Fruit fly (Drosophila melanogaster) whole organism, wandering third instar larva: ENCODE measurements around the gene Ppt1.

Experiments
- Abd-B ChIP-seq: fragments of >200 bp; optimal IDR thresholded peaks from 2 replicates; lab custom pipeline; 2017; ENCODE audit warnings: missing biosample characterization, missing genetic modification characterization
- CG32264 ChIP-seq: fragments of 200-800 bp; sonication (Bioruptor generic); optimal IDR thresholded peaks from 2 replicates; lab custom pipeline; 2016; ENCODE audit warnings: missing biosample characterization, missing genetic modification characterization
- CG9705 ChIP-seq: fragments of 200-800 bp; sonication (Bioruptor generic); optimal IDR thresholded peaks from 2 replicates; lab custom pipeline; 2018; ENCODE audit warnings: missing biosample characterization, mild to moderate bottlenecking, missing genetic modification characterization
- CrebA ChIP-seq: fragments of 200-800 bp; sonication (Bioruptor generic); optimal IDR thresholded peaks from 2 replicates; lab custom pipeline; 2016; ENCODE audit warnings: missing biosample characterization, mild to moderate bottlenecking, missing genetic modification characterization, borderline replicate concordance
- Dfd ChIP-seq: fragments of >200 bp; optimal IDR thresholded peaks from 2 replicates; lab custom pipeline; 2017; ENCODE audit warnings: missing biosample characterization, missing genetic modification characterization
- Dif ChIP-seq: fragments of 200-275, 200-300 bp; sonication (Bioruptor generic); optimal IDR thresholded peaks from 2 replicates; lab custom pipeline; 2018; ENCODE audit warnings: missing biosample characterization, missing genetic modification characterization; ENCODE audit not compliant: partially characterized antibody
- GATAd ChIP-seq: sonication (Bioruptor generic); optimal IDR thresholded peaks from 2 replicates; lab custom pipeline; 2016; ENCODE audit warnings: missing biosample characterization, missing genetic modification characterization
- HLH106 ChIP-seq: fragments of 200-800 bp; optimal IDR thresholded peaks from 3 replicates; lab custom pipeline; 2019; ENCODE audit warnings: missing biosample characterization, mild to moderate bottlenecking, missing genetic modification characterization, moderate library complexity
- Hnf4 ChIP-seq: fragments of 200-800 bp; sonication (Bioruptor generic); optimal IDR thresholded peaks from 2 replicates; lab custom pipeline; 2016; ENCODE audit warnings: missing biosample characterization, mild to moderate bottlenecking, missing genetic modification characterization
- Hr78 ChIP-seq: fragments of >200 bp; optimal IDR thresholded peaks from 2 replicates; lab custom pipeline; 2017; ENCODE audit warnings: missing biosample characterization, missing genetic modification characterization
- Hr83 ChIP-seq: fragments of 200-300 bp; sonication (Bioruptor generic); optimal IDR thresholded peaks from 2 replicates; lab custom pipeline; 2016; ENCODE audit warnings: missing biosample characterization, mild to moderate bottlenecking, missing genetic modification characterization, moderate library complexity; ENCODE audit not compliant: poor library complexity, severe bottlenecking
- Jra ChIP-seq: sonication (Bioruptor generic); optimal IDR thresholded peaks from 2 replicates; lab custom pipeline; 2016; ENCODE audit warnings: missing biosample characterization, missing genetic modification characterization
- Mio ChIP-seq: sonication (Bioruptor generic); optimal IDR thresholded peaks from 2 replicates; lab custom pipeline; 2016; ENCODE audit warnings: missing biosample characterization, missing genetic modification characterization
- Myc ChIP-seq: fragments of >200 bp; optimal IDR thresholded peaks from 2 replicates; lab custom pipeline; 2017
- N ChIP-seq: fragments of >200 bp; optimal IDR thresholded peaks from 2 replicates; lab custom pipeline; 2018; ENCODE audit warnings: missing biosample characterization, missing external identifiers, missing genetic modification characterization
- OdsH ChIP-seq: fragments of 200-800 bp; sonication (Bioruptor generic); optimal IDR thresholded peaks from 2 replicates; lab custom pipeline; 2016; ENCODE audit warnings: missing biosample characterization, mild to moderate bottlenecking, missing genetic modification characterization
- Rel ChIP-seq, 2 experiments: fragments of 200-800 bp; sonication (Bioruptor generic) in 1 of 2; optimal IDR thresholded peaks; 2 replicates in 1 of 2; 3 replicates in 1 of 2; lab custom pipeline; 2016 to 2019; ENCODE audit warnings: mild to moderate bottlenecking in 2 of 2, missing biosample characterization in 2 of 2, missing genetic modification characterization in 2 of 2, moderate library complexity in 1 of 2
- Sp1 ChIP-seq: fragments of 200-800 bp; sonication (Bioruptor generic); optimal IDR thresholded peaks from 3 replicates; lab custom pipeline; 2019; ENCODE audit warnings: missing biosample characterization, mild to moderate bottlenecking, missing genetic modification characterization, moderate library complexity
- Vsx2 ChIP-seq: fragments of 200-300, 225-300 bp; sonication (Bioruptor generic); optimal IDR thresholded peaks from 2 replicates; lab custom pipeline; 2018; ENCODE audit warnings: missing biosample characterization, missing genetic modification characterization; ENCODE audit not compliant: partially characterized antibody
- br ChIP-seq: fragments of 200-800 bp; sonication (Bioruptor generic); optimal IDR thresholded peaks from 2 replicates; lab custom pipeline; 2016; ENCODE audit warnings: missing biosample characterization, missing genetic modification characterization
- brk ChIP-seq: fragments of 200-800 bp; sonication (Bioruptor generic); optimal IDR thresholded peaks from 2 replicates; lab custom pipeline; 2016; ENCODE audit warnings: missing biosample characterization, mild to moderate bottlenecking, missing genetic modification characterization
- dl ChIP-seq, 2 experiments: fragments of 175-275, 200-275 bp in 1 of 2; fragments of 200-275 bp in 1 of 2; sonication (Bioruptor generic); optimal IDR thresholded peaks; lab custom pipeline; 2018; ENCODE audit warnings: mild to moderate bottlenecking in 2 of 2, missing biosample characterization in 2 of 2, missing genetic modification characterization in 2 of 2, moderate library complexity in 2 of 2; ENCODE audit not compliant: partially characterized antibody in 2 of 2, insufficient read depth in 1 of 2
- dmrt93B ChIP-seq: fragments of 200-800 bp; sonication (Bioruptor generic); optimal IDR thresholded peaks from 2 replicates; lab custom pipeline; 2018; ENCODE audit warnings: missing biosample characterization, mild to moderate bottlenecking, missing genetic modification characterization
- dsf ChIP-seq: sonication (Bioruptor generic); optimal IDR thresholded peaks from 2 replicates; lab custom pipeline; 2016; ENCODE audit warnings: missing biosample characterization, missing genetic modification characterization, borderline replicate concordance
- ey ChIP-seq: fragments of 200-800 bp; sonication (Bioruptor generic); optimal IDR thresholded peaks from 2 replicates; lab custom pipeline; 2016; ENCODE audit warnings: missing biosample characterization, missing genetic modification characterization
- foxo ChIP-seq, 2 experiments: fragments of 200-800 bp; sonication (Bioruptor generic); optimal IDR thresholded peaks; 2 replicates in 1 of 2; 3 replicates in 1 of 2; lab custom pipeline; 2016 to 2017; ENCODE audit warnings: missing biosample characterization in 2 of 2, missing genetic modification characterization in 2 of 2
- fru ChIP-seq: fragments of 200-800 bp; sonication (Bioruptor generic); optimal IDR thresholded peaks from 3 replicates; lab custom pipeline; 2016; ENCODE audit warnings: missing biosample characterization, mild to moderate bottlenecking, missing genetic modification characterization
- h ChIP-seq: fragments of 200-800 bp; sonication (Bioruptor generic); optimal IDR thresholded peaks from 3 replicates; lab custom pipeline; 2016; ENCODE audit warnings: missing biosample characterization, mild to moderate bottlenecking, missing genetic modification characterization
- jim ChIP-seq: fragments of 175-275, 200-325 bp; sonication (Bioruptor generic); optimal IDR thresholded peaks from 2 replicates; lab custom pipeline; 2016; ENCODE audit warnings: missing biosample characterization, mild to moderate bottlenecking, missing genetic modification characterization
- lola ChIP-seq: fragments of >200 bp; optimal IDR thresholded peaks from 2 replicates; lab custom pipeline; 2017; ENCODE audit warnings: missing biosample characterization, missing genetic modification characterization
- pan ChIP-seq: fragments of >200 bp; optimal IDR thresholded peaks from 2 replicates; lab custom pipeline; 2017
- psq ChIP-seq: fragments of 200-800 bp; sonication (Bioruptor generic); optimal IDR thresholded peaks from 3 replicates; lab custom pipeline; 2017; ENCODE audit warnings: missing biosample characterization, mild to moderate bottlenecking, missing genetic modification characterization, moderate library complexity
- rgr ChIP-seq: fragments of 200-800 bp; sonication (Bioruptor generic); optimal IDR thresholded peaks from 3 replicates; lab custom pipeline; 2016; ENCODE audit warnings: missing biosample characterization, mild to moderate bottlenecking, missing genetic modification characterization
- sage ChIP-seq: fragments of 200-800 bp; sonication (Bioruptor generic); optimal IDR thresholded peaks from 2 replicates; lab custom pipeline; 2016; ENCODE audit warnings: missing biosample characterization, mild to moderate bottlenecking, missing genetic modification characterization
- sv ChIP-seq: fragments of 200-800 bp; sonication (Bioruptor generic); optimal IDR thresholded peaks from 3 replicates; lab custom pipeline; 2016; ENCODE audit warnings: missing biosample characterization, missing genetic modification characterization
- tai ChIP-seq: sonication (Bioruptor generic); optimal IDR thresholded peaks from 2 replicates; lab custom pipeline; 2016; ENCODE audit warnings: missing biosample characterization, missing genetic modification characterization
- usp ChIP-seq: fragments of >200 bp; optimal IDR thresholded peaks from 2 replicates; lab custom pipeline; 2017; ENCODE audit warnings: missing biosample characterization, missing genetic modification characterization
- woc ChIP-seq: sonication (Bioruptor generic); optimal IDR thresholded peaks from 2 replicates; lab custom pipeline; 2016; ENCODE audit warnings: missing biosample characterization, mild to moderate bottlenecking, missing genetic modification characterization

The Ppt1 gene

dm6 chrX:8660354-8660753, 29.7 kb downstream of the Ppt1 start:
- TF ChIP-seq N (GFP tag; lab: Kevin White, UChicago) (no peak), woc (GFP tag; lab: Kevin White, UChicago) (peak; percentile 15)

- TF ChIP-seq rgr (GFP tag; lab: Kevin White, UChicago), result no peak
- peak; percentile 86 for TF ChIP-seq Dfd
- TF ChIP-seq, all 38 proteins: peak for 1
These were observed 32.0 kb downstream of the Ppt1 start for dm6 chrX:8658047-8658446.

- TF ChIP-seq foxo (GFP tag; optimal IDR thresholded peaks at IDR 0.05; lab: Kevin White, UChicago) (peak in 1 of 2 experiments; percentile 58), usp (GFP tag; lab: Kevin White, UChicago) (no peak), dl (GFP tag; optimal IDR thresholded peaks at IDR 0.05; lab: Kevin White, UChicago; ENCODE audit: insufficient read depth in 1 of 2, partially characterized antibody in 2 of 2) (no peak), dsf (GFP tag; lab: Kevin White, UChicago) (no peak), CrebA (GFP tag; lab: Kevin White, UChicago) (no peak), Vsx2 (GFP tag; lab: Kevin White, UChicago) (no peak), ey (peak; percentile 67), Dif (peak; percentile 3), CG9705 (GFP tag; lab: Kevin White, UChicago) (peak; percentile 38), N (GFP tag; lab: Kevin White, UChicago) (no peak), GATAd (no peak), pan (lab: Kevin White, UChicago) (no peak), woc (GFP tag; lab: Kevin White, UChicago) (peak; percentile 16), Rel (GFP tag; optimal IDR thresholded peaks at IDR 0.05; lab: Kevin White, UChicago) (no peak), Rel (tag; optimal IDR thresholded peaks at IDR 0.05; lab: Kevin White, UChicago) (peak; percentile 3), Hr78 (GFP tag; lab: Kevin White, UChicago) (no peak), dmrt93B (GFP tag; lab: Kevin White, UChicago) (peak; percentile 47), sage (GFP tag; lab: Kevin White, UChicago) (peak; percentile 24), Abd-B (GFP tag; lab: Kevin White, UChicago) (no peak), fru (peak; percentile 50), h (GFP tag; lab: Kevin White, UChicago) (peak; percentile 59), Mio (GFP tag; lab: Kevin White, UChicago) (no peak), Sp1 (peak; percentile 65), OdsH (GFP tag; lab: Kevin White, UChicago) (peak; percentile 18), rgr (GFP tag; lab: Kevin White, UChicago) (peak; percentile 46), CG32264 (GFP tag; lab: Kevin White, UChicago) (no peak), brk (no peak), Myc (lab: Kevin White, UChicago) (no peak), Hr83 (GFP tag; lab: Kevin White, UChicago) (no peak), psq (GFP tag; lab: Kevin White, UChicago) (peak; percentile 37), jim (GFP tag; lab: Kevin White, UChicago) (no peak), tai (GFP tag; lab: Kevin White, UChicago) (no peak), br (GFP tag; lab: Kevin White, UChicago) (peak; percentile 52), sv (peak; percentile 53), Dfd (no peak), Jra (GFP tag; lab: Kevin White, UChicago) (no peak), lola (no peak), Hnf4 (GFP tag; lab: Kevin White, UChicago) (peak; percentile 25), HLH106 (tag; lab: Kevin White, UChicago) (peak; percentile 72)
These were observed 33.2 kb downstream of the Ppt1 start for dm6 chrX:8656550-8657431.
